Worm (Caenorhabditis elegans) whole organism, midembryonic: ENCODE measurements around the gene dhs-13.

Experiments used
- cog-1 ChIP-seq: sonication (generic microtip); optimal IDR thresholded peaks from 2 replicates; lab custom pipeline; 2016; ENCODE audit warnings: missing genetic modification characterization, missing compliant biosample characterization
- flt-1 ChIP-seq: fragments of 200-800 bp; sonication (Bioruptor generic); IDR thresholded peaks from 2 replicates; pipeline ENCODE4 v1.3.6; 2022; ENCODE audit warnings: missing genetic modification characterization, missing compliant biosample characterization
- med-1 ChIP-seq: sonication (generic microtip); optimal IDR thresholded peaks from 2 replicates; lab custom pipeline; 2017; ENCODE audit warnings: missing genetic modification characterization, mild to moderate bottlenecking, missing compliant biosample characterization, antibody characterized with exemption, missing genetic modification reagents; ENCODE audit not compliant: insufficient read depth
- ztf-29 ChIP-seq: fragments of 200-800 bp; sonication (Bioruptor generic); IDR thresholded peaks from 2 replicates; pipeline ENCODE4 v1.3.6; 2022; ENCODE audit warnings: missing genetic modification reagents, missing genetic modification characterization, missing compliant biosample characterization

ce11 chrV:1797900-1798299, 26.4 kb upstream of the dhs-13 start, which contains the start of gene F36H9.10:
- TF ChIP-seq flt-1 (GFP tag; lab: Robert Waterston, UW) (no peak), cog-1 (tag; lab: Kevin White, UChicago) (no peak), ztf-29 (GFP tag; lab: Robert Waterston, UW) (no peak), med-1 (no peak)
